ENCODE assay signal across 5 fruit fly cellular contexts in the genomic region with DNA sequence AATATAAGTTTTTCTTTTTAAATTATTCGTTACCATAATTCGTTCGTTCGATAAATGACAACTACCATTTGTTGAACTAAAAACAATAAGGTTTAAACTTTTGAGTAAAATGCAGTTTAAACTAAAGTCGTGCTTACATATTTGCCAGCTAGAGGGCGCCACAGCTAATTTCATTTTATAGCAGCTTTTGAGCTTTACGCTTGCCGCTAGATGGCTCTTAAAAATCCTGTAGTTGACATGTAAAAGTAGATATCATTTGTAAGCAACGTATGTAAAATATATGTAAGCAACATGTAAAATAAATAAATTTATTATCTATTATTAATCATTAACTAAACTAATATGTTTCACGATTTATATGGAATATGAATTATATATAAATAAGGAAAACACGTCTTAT.
TF ChIP-seq lines count a peak whose summit lies in the region.

No protein-coding gene starts in this region.

- peak; percentile 71 to 88 for TF ChIP-seq CTCF in S2 (optimal IDR thresholded peaks at IDR 0.05; lab: Kevin White, UChicago)
- peak; percentile 93 for TF ChIP-seq CTCF in whole organism, embryonic (GFP tag; optimal IDR thresholded peaks at IDR 0.05; lab: Kevin White, UChicago)

TF ChIP-seq in whole organism, adult, 20 proteins besides CTCF, POLR2A, EP300 and RAD21:
- TF ChIP-seq CG12768 (GFP tag; optimal IDR thresholded peaks at IDR 0.05; lab: Kevin White, UChicago) (no peak), bab1 (GFP tag; optimal IDR thresholded peaks at IDR 0.05; lab: Kevin White, UChicago) (peak; percentile 8), kay (GFP tag; lab: Kevin White, UChicago; ENCODE audit: borderline replicate concordance) (no peak), tj (GFP tag; optimal IDR thresholded peaks at IDR 0.05; lab: Kevin White, UChicago) (no peak)

TF ChIP-seq in whole organism, embryonic, 481 proteins besides CTCF, POLR2A, EP300 and RAD21 (continues in another document):
- TF ChIP-seq CG10959 (GFP tag; IDR thresholded peaks at IDR 0.05; lab: Robert Waterston, UW): no peak
- TF ChIP-seq Rfx (GFP tag; IDR thresholded peaks at IDR 0.05; lab: Robert Waterston, UW): peak; percentile 47; the same call in 1 of the 2 replicates
- TF ChIP-seq Max (GFP tag; optimal IDR thresholded peaks at IDR 0.05; lab: Kevin White, UChicago): no peak
- TF ChIP-seq grn (GFP tag; optimal IDR thresholded peaks at IDR 0.05; lab: Kevin White, UChicago): no peak
- no peak for TF ChIP-seq CG33557 (GFP tag; optimal IDR thresholded peaks at IDR 0.05; lab: Kevin White, UChicago)
- TF ChIP-seq sug (tag; optimal IDR thresholded peaks at IDR 0.05; lab: Kevin White, UChicago): peak; percentile 5
- TF ChIP-seq CG12942 (GFP tag; optimal IDR thresholded peaks at IDR 0.05; lab: Kevin White, UChicago): no peak
- TF ChIP-seq CG5245 (GFP tag; optimal IDR thresholded peaks at IDR 0.05; lab: Kevin White, UChicago): peak; percentile 2
- TF ChIP-seq GATAe (GFP tag; conservative IDR thresholded peaks at IDR 0.05; lab: Robert Waterston, UW): no peak
- no peak for TF ChIP-seq CG11085 (GFP tag; IDR thresholded peaks at IDR 0.05; lab: Robert Waterston, UW)
- no peak for TF ChIP-seq CG16779 (GFP tag; IDR thresholded peaks at IDR 0.05; lab: Robert Waterston, UW)
- TF ChIP-seq CG11504 (tag; optimal IDR thresholded peaks at IDR 0.05; lab: Kevin White, UChicago): peak; percentile 49
- no peak for TF ChIP-seq CG4854 (GFP tag; optimal IDR thresholded peaks at IDR 0.05; lab: Kevin White, UChicago)
- no peak for TF ChIP-seq hb (GFP tag; IDR thresholded peaks at IDR 0.05; lab: Robert Waterston, UW; ENCODE audit: partially characterized antibody)
- TF ChIP-seq CG2712 (tag; optimal IDR thresholded peaks at IDR 0.05; lab: Kevin White, UChicago): peak; percentile 2
- peak; percentile 9 for TF ChIP-seq CG4424 (GFP tag; optimal IDR thresholded peaks at IDR 0.05; lab: Kevin White, UChicago)
- TF ChIP-seq Vsx1 (GFP tag; optimal IDR thresholded peaks at IDR 0.05; lab: Kevin White, UChicago): peak; percentile 55
- TF ChIP-seq kah (GFP tag; optimal IDR thresholded peaks at IDR 0.05; lab: Kevin White, UChicago): no peak
- TF ChIP-seq CG8478 (optimal IDR thresholded peaks at IDR 0.05; lab: Kevin White, UChicago): no peak
- no peak for TF ChIP-seq jing (GFP tag; optimal IDR thresholded peaks at IDR 0.05; lab: Kevin White, UChicago)
- TF ChIP-seq CG1603 (tag; optimal IDR thresholded peaks at IDR 0.05; lab: Kevin White, UChicago): peak; percentile 17
- TF ChIP-seq CG11723 (GFP tag; optimal IDR thresholded peaks at IDR 0.05; lab: Kevin White, UChicago): no peak
- TF ChIP-seq HLH4C (GFP tag; IDR thresholded peaks at IDR 0.05; lab: Robert Waterston, UW; ENCODE audit: partially characterized antibody): no peak; the same call in 2 of the 3 replicates
- no peak for TF ChIP-seq CG6689 (GFP tag; IDR thresholded peaks at IDR 0.05; lab: Robert Waterston, UW)
- TF ChIP-seq Med (GFP tag; lab: Kevin White, UChicago): peak; percentile 46
- no peak for TF ChIP-seq CG1233 (GFP tag; optimal IDR thresholded peaks at IDR 0.05; lab: Kevin White, UChicago)
- no peak for TF ChIP-seq Nf-YA (GFP tag; IDR thresholded peaks at IDR 0.05; lab: Robert Waterston, UW)

TF ChIP-seq in whole organism, prepupa, 60 proteins besides CTCF, POLR2A, EP300 and RAD21:
- TF ChIP-seq cyc (GFP tag; optimal IDR thresholded peaks at IDR 0.05; lab: Kevin White, UChicago) (peak; percentile 9), Hr39 (GFP tag; optimal IDR thresholded peaks at IDR 0.05; lab: Kevin White, UChicago) (peak; percentile 8), Sox15 (GFP tag; optimal IDR thresholded peaks at IDR 0.05; lab: Kevin White, UChicago) (no peak)

TF ChIP-seq in whole organism, wandering third instar larva, 38 proteins besides CTCF, POLR2A, EP300 and RAD21:
- TF ChIP-seq foxo (GFP tag; optimal IDR thresholded peaks at IDR 0.05; lab: Kevin White, UChicago): no peak
- TF ChIP-seq CG32264 (GFP tag; optimal IDR thresholded peaks at IDR 0.05; lab: Kevin White, UChicago): no peak
- TF ChIP-seq Myc (optimal IDR thresholded peaks at IDR 0.05; lab: Kevin White, UChicago): peak; percentile 72
